Worm (Caenorhabditis elegans) whole organism, L3 larva: Measurements from ENCODE around the gene papl-1.

Experiments used
- aly-2 ChIP-seq: fragments of 150-350 bp; optimal IDR thresholded peaks from 2 replicates; lab custom pipeline; 2014; ENCODE audit warnings: missing biosample characterization, missing genetic modification characterization
- ama-1 ChIP-seq: fragments of 150-350 bp; optimal IDR thresholded peaks from 2 replicates; lab custom pipeline; 2018
- ceh-16 ChIP-seq: sonication (generic microtip); optimal IDR thresholded peaks from 2 replicates; lab custom pipeline; 2017; ENCODE audit warnings: missing biosample characterization, missing genetic modification characterization
- elt-1 ChIP-seq: fragments of 150-350 bp; optimal IDR thresholded peaks from 2 replicates; lab custom pipeline; 2014; ENCODE audit warnings: missing biosample characterization, missing genetic modification characterization
- fkh-10 ChIP-seq: sonication (generic microtip); optimal IDR thresholded peaks from 2 replicates; lab custom pipeline; 2017; ENCODE audit warnings: missing biosample characterization, missing genetic modification reagents, missing genetic modification characterization
- lin-15B ChIP-seq: fragments of 150-350 bp; optimal IDR thresholded peaks from 2 replicates; lab custom pipeline; 2014; ENCODE audit warnings: missing biosample characterization, missing genetic modification characterization
- nfya-1 ChIP-seq: sonication (generic microtip); optimal IDR thresholded peaks from 2 replicates; lab custom pipeline; 2017; ENCODE audit warnings: missing genetic modification characterization, mild to moderate bottlenecking, missing compliant biosample characterization, antibody characterized with exemption, moderate library complexity; ENCODE audit not compliant: insufficient read depth
- nhr-25 ChIP-seq: sonication (generic microtip); optimal IDR thresholded peaks from 2 replicates; lab custom pipeline; 2017; ENCODE audit warnings: missing biosample characterization, missing genetic modification characterization
- pha-4 ChIP-seq: fragments of 150-350 bp; optimal IDR thresholded peaks from 2 replicates; lab custom pipeline; 2014; ENCODE audit warnings: missing biosample characterization, missing genetic modification reagents, missing genetic modification characterization
- pqm-1 ChIP-seq: fragments of 150-350 bp; optimal IDR thresholded peaks from 2 replicates; lab custom pipeline; 2017; ENCODE audit warnings: missing biosample characterization, missing genetic modification characterization, inconsistent platforms
- skn-1 ChIP-seq: fragments of 150-350 bp; optimal IDR thresholded peaks from 2 replicates; lab custom pipeline; 2014; ENCODE audit warnings: missing biosample characterization, missing genetic modification characterization
- unc-62 ChIP-seq: fragments of 150-350 bp; sonication (generic microtip); optimal IDR thresholded peaks from 4 replicates; lab custom pipeline; 2014; ENCODE audit warnings: missing biosample characterization, missing genetic modification reagents, missing genetic modification characterization
- zag-1 ChIP-seq: fragments of 150-350 bp; optimal IDR thresholded peaks from 2 replicates; lab custom pipeline; 2014; ENCODE audit warnings: missing biosample characterization, missing genetic modification characterization
- ztf-11 ChIP-seq: fragments of 150-350 bp; optimal IDR thresholded peaks from 2 replicates; lab custom pipeline; 2014; ENCODE audit warnings: missing biosample characterization, missing genetic modification characterization

DNA sequence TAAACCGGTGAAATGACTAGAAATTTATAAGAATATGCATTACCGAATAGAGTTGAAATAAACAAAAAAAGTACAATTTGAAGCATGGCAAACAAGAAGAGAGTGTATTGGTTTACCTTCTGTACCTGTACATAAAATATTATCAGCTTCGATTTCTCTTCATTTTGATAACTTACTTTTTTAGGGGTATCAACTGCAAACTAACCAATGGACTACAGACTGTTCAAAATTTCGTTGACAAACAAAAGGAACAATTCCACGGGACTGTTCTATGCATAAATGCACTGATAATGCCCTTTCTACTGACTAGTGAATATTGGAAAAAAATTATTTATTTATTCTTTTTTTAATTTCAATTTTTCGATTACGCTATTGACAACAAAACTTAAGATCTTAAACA lies 38.4 kb upstream of the papl-1 start, which contains the start of gene ugt-6:
- TF ChIP-seq pha-4 (tag; lab: Kevin White, UChicago) (no peak), nhr-25 (tag; lab: Kevin White, UChicago) (no peak), ceh-16 (no peak), lin-15B (tag; lab: Kevin White, UChicago) (no peak), nfya-1 (no peak), ama-1 (lab: Kevin White, UChicago) (no peak), ztf-11 (no peak), elt-1 (no peak), unc-62 (no peak), zag-1 (tag; lab: Kevin White, UChicago) (no peak), skn-1 (tag; lab: Kevin White, UChicago) (no peak), pqm-1 (peak; percentile 9), fkh-10 (GFP tag; lab: Kevin White, UChicago) (no peak), aly-2 (tag; lab: Kevin White, UChicago) (no peak)
